Fruit fly (Drosophila melanogaster) ovary, adult (tissue): ENCODE results near the gene CG8993.

Experiments used
- CG17801 ChIP-seq: fragments of 200-800 bp; optimal IDR thresholded peaks from 2 replicates; lab custom pipeline; 2019; ENCODE audit warnings: missing biosample characterization, mild to moderate bottlenecking, missing genetic modification characterization, moderate library complexity; ENCODE audit not compliant: partially characterized antibody

Gene CG8993

dm6 chr3L:2371882-2372281 lies at the start of gene CG8993, which contains the start of gene CG1317:
TSS of gene CG8993 (plus strand) at chr3L:2372199.
TSS of gene CG1317 (minus strand) at chr3L:2371939.
- TF ChIP-seq CG17801 (GFP tag; lab: Kevin White, UChicago) = peak; percentile 47

DNA sequence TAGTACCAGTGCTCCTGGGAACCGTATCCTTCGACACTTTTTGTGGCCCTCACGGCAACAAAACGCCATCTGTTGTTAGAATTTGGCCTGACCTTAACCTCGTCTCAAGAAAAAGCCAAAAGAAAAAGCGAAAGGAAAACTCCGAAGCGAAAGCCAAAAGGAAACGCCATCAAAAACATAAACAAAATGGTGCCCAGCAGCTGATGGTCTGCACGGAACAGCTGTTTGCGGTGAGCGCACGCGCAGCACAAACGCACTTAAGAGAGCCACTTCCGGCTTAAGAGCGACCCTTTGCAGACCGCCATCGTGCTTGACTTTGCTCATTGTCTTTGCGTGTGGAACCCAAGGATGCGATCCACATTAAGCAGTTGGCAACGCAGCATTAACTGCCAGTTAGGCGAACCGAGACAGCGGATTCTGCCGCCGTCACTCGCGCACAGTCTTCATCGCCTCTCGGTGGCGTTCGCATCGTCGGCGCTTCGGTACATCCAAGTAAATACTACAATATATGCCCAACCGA lies 49.7 kb upstream of the CG8993 start, which contains the start of gene MsR1:
MsR1 (plus strand) TSS at position 437 of the 520 bp plus-strand sequence.
- TF ChIP-seq CG17801 (GFP tag; lab: Kevin White, UChicago) = no peak

- TF ChIP-seq CG17801 (GFP tag; lab: Kevin White, UChicago) = no peak
Observed at dm6 chr3L:2325276-2325675, 46.7 kb upstream of the CG8993 start.

DNA sequence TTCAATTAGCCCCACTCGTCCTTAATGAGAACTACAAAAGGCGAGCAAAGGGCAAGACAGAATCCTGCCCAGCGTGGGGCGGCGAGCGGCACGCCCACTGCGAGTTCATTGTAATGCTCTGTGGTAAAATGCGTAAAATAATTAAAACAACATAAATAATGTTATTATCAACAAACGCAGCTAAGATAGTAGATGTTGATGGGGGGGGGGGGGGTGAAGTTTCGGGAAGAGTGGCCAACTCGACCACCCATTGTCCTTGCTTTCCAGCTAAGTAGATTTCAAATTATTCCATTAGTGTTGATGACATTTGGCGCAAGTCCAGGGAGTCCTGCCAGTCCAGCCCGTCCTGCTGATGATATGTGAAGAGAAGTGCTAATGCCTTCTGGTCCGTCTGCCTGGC lies 43.2 kb upstream of the CG8993 start:
- no peak for TF ChIP-seq CG17801 (GFP tag; lab: Kevin White, UChicago)

DNA sequence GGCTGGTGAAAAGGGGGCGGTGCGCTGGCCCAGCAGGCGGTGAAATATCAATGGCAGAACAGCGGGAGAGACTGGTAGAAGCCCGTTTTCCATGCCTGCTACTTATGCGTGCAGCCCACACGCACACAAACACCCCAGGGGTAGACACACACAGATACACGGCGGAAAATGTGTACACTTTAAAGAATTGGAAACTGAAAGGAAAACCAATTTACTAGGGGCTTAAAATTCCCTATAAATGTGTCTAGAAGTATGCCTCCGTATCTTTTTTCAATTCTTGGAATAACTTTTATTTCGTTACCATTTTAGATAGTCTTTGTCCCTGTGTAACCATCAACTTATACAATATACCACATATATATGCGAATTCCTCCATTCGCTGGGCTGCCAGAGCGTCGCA lies 39.8 kb upstream of the CG8993 start:
- TF ChIP-seq CG17801 (GFP tag; lab: Kevin White, UChicago) = no peak

DNA sequence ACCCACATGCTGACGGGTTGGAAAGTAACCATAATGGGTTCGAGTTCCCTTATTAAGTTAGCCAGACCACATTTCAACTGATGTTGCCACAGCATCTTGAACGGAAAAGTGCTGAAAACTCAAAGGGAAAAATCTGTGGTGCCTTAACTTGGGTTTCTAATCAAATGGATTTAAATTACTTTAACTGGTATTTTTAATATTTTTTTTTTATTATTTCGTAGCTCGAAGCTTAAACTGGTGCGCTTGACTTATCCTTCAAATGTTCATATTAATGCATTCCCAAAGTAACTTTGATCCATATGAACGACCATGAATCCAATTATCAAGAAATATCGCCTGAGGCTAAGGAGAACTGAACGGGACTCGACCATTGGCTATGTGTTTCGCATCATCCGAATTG lies 11.7 kb upstream of the CG8993 start, which contains the start of gene CG13801:
CG13801 (plus strand) TSS at position 301 of the 400 bp plus-strand sequence.
- TF ChIP-seq CG17801 (GFP tag; lab: Kevin White, UChicago) = no peak

DNA sequence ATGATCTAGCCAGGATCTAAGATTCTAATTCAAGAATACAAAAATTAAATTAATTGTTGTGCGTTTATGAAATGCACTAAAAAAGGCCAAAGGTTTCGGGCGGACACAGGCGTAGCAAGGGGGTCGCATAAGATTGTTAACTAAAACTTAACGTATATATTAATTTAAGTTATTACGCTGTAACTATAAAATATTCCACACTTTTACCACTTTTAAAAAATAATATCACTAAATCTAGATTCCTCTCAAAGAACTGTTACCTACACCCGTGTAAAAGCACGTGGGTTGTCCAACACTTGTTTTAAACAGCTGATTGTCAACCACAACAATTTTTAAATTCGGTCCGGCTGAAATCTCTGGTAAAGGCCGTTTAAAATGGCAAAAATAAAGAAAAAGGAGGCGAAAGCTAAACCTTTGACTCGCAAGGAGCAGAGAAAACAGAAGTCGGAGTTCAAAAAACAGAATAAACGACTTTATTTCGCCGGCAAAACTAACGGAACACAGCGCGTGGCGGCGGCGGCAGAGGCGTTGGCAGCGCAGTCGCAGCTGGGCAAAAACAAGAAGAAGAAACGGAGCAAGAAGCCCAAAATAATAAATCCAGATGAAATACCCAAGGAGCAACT lies 1.5 kb downstream of the CG8993 start, which contains the start of the genes mRpL23 and CG9004:
mRpL23 (minus strand) TSS at position 284 of the 623 bp plus-strand sequence.
CG9004 (plus strand) TSS at position 308 of the 623 bp plus-strand sequence.
- TF ChIP-seq CG17801 (GFP tag; lab: Kevin White, UChicago) = peak; percentile 98

- TF ChIP-seq CG17801 (GFP tag; lab: Kevin White, UChicago) = no peak
Observed at dm6 chr3L:2377114-2377783, 5.2 kb downstream of the CG8993 start, which contains the start of the genes CG15877 and Svil. TSS of gene CG15877 (minus strand) at chr3L:2377556. TSS of gene Svil (plus strand) at chr3L:2377655.

DNA sequence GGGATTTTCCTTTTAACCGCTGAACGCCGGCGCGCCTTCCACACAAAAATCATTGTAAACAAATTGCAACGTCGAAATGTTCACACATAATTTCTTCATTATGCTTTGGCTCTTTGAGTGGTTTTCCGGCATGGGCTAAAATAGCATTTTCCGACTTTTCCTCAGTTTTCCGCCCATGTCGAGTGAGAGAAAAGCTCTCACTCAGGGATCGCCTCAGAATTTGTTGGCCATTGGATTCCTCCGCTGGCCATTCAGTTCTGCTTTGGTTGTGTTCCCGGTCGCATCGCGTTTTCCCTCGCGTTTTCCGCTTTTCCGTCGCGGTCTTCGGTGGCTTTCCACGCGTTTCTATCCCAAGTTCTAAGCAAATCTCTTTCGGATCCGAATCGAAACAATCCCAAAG lies 6.5 kb downstream of the CG8993 start:
- TF ChIP-seq CG17801 (GFP tag; lab: Kevin White, UChicago) = no peak

- TF ChIP-seq CG17801 (GFP tag; lab: Kevin White, UChicago) = no peak
Observed at dm6 chr3L:2379472-2379871, 7.5 kb downstream of the CG8993 start.

dm6 chr3L:2385325-2386007 lies 13.5 kb downstream of the CG8993 start:
- TF ChIP-seq CG17801 (GFP tag; lab: Kevin White, UChicago) = no peak

dm6 chr3L:2386433-2386832 lies 14.4 kb downstream of the CG8993 start:
- no peak for TF ChIP-seq CG17801 (GFP tag; lab: Kevin White, UChicago)

DNA sequence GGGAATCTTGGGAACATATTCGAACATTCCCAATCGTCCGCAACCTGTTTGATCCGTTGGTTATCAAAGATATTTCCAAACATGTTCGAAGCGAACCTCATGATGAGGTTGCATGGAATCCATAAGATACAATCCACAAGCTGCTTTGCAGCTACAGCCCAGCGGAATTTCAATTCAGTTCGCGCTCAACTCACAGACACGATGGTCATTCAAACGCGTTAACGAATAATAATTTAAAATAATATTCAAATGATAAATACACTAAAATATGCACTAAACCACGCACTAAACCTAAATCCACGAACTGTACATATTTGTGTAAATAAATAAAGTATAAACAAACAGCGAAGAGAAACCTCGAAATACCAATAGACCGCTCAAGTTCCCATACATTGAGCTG lies 15.8 kb downstream of the CG8993 start:
- peak; percentile 36 for TF ChIP-seq CG17801 (GFP tag; lab: Kevin White, UChicago)

dm6 chr3L:2388683-2389315 lies 16.8 kb downstream of the CG8993 start, which contains the start of gene Mzt1:
TSS of gene Mzt1 (plus strand) at chr3L:2389265.
- no peak for TF ChIP-seq CG17801 (GFP tag; lab: Kevin White, UChicago)
